Worm (Caenorhabditis elegans) whole organism, mixed stage, embryonic: ENCODE data around the gene C15C7.4.
A peak's percentile ranks its signal among the peaks of the same experiment; 100 is the strongest.

Source experiments
- M03D4.4 ChIP-seq: sonication (generic microtip); optimal IDR thresholded peaks from 2 replicates; lab custom pipeline; 2017; ENCODE audit warnings: mild to moderate bottlenecking, missing genetic modification characterization, missing compliant biosample characterization
- bed-3 ChIP-seq: fragments of 200-800 bp; sonication (Bioruptor generic); optimal IDR thresholded peaks from 3 replicates; lab custom pipeline; 2018; ENCODE audit warnings: mild to moderate bottlenecking, missing genetic modification characterization, moderate library complexity, missing compliant biosample characterization
- blmp-1 ChIP-seq: fragments of 150-350 bp; optimal IDR thresholded peaks from 2 replicates; lab custom pipeline; 2014; ENCODE audit warnings: missing biosample characterization, missing genetic modification characterization
- ceh-39 ChIP-seq: fragments of 150-350 bp; optimal IDR thresholded peaks from 2 replicates; lab custom pipeline; 2014; ENCODE audit warnings: missing biosample characterization, missing genetic modification characterization
- ceh-43 ChIP-seq: fragments of 200-800 bp; sonication (Bioruptor generic); optimal IDR thresholded peaks from 2 replicates; lab custom pipeline; 2018; ENCODE audit warnings: mild to moderate bottlenecking, missing genetic modification characterization, moderate library complexity, missing compliant biosample characterization
- ceh-83 ChIP-seq: fragments of 200-800 bp; sonication (Bioruptor generic); optimal IDR thresholded peaks from 2 replicates; lab custom pipeline; 2018; ENCODE audit warnings: mild to moderate bottlenecking, missing genetic modification characterization, missing compliant biosample characterization
- ces-1 ChIP-seq: fragments of 150-350 bp; optimal IDR thresholded peaks from 2 replicates; lab custom pipeline; 2014; ENCODE audit warnings: missing biosample characterization, missing genetic modification reagents, missing genetic modification characterization
- cnd-1 ChIP-seq: fragments of 200-800 bp; sonication (Bioruptor generic); optimal IDR thresholded peaks from 2 replicates; lab custom pipeline; 2018; ENCODE audit warnings: mild to moderate bottlenecking, missing genetic modification characterization, missing compliant biosample characterization
- drap-1 ChIP-seq: fragments of 200-800 bp; sonication (Bioruptor generic); optimal IDR thresholded peaks from 3 replicates; lab custom pipeline; 2018; ENCODE audit warnings: mild to moderate bottlenecking, missing genetic modification characterization, missing compliant biosample characterization
- elt-1 ChIP-seq: sonication (generic microtip); optimal IDR thresholded peaks from 2 replicates; lab custom pipeline; 2017; ENCODE audit warnings: missing genetic modification characterization, mild to moderate bottlenecking, missing compliant biosample characterization, antibody characterized with exemption, moderate library complexity, borderline replicate concordance; ENCODE audit not compliant: insufficient read depth
- flh-1 ChIP-seq: fragments of 200-800 bp; sonication (Bioruptor generic); optimal IDR thresholded peaks from 2 replicates; lab custom pipeline; 2018; ENCODE audit warnings: mild to moderate bottlenecking, missing genetic modification characterization, moderate library complexity, missing compliant biosample characterization
- ham-2 ChIP-seq: fragments of 200-800 bp; sonication (Bioruptor generic); optimal IDR thresholded peaks from 2 replicates; lab custom pipeline; 2018; ENCODE audit warnings: mild to moderate bottlenecking, missing genetic modification characterization, missing compliant biosample characterization
- hlh-1 ChIP-seq: fragments of 150-350 bp; optimal IDR thresholded peaks from 2 replicates; lab custom pipeline; 2014; ENCODE audit warnings: missing biosample characterization, missing genetic modification reagents, missing genetic modification characterization
- lin-13 ChIP-seq: fragments of 150-350 bp; optimal IDR thresholded peaks from 2 replicates; lab custom pipeline; 2014; ENCODE audit warnings: missing biosample characterization, missing genetic modification characterization
- lin-32 ChIP-seq: fragments of 200-800 bp; sonication (Bioruptor generic); optimal IDR thresholded peaks from 2 replicates; lab custom pipeline; 2018; ENCODE audit warnings: mild to moderate bottlenecking, missing genetic modification characterization, missing compliant biosample characterization
- mab-5 ChIP-seq: fragments of 150-350 bp; optimal IDR thresholded peaks from 2 replicates; lab custom pipeline; 2014; ENCODE audit warnings: missing biosample characterization, missing genetic modification characterization
- mep-1 ChIP-seq: fragments of 150-350 bp; optimal IDR thresholded peaks from 2 replicates; lab custom pipeline; 2017; ENCODE audit warnings: missing biosample characterization, missing genetic modification reagents, missing genetic modification characterization, inconsistent platforms
- mls-2 ChIP-seq: sonication (generic microtip); optimal IDR thresholded peaks from 2 replicates; lab custom pipeline; 2016; ENCODE audit warnings: mild to moderate bottlenecking, missing genetic modification characterization, moderate library complexity, missing compliant biosample characterization
- nhr-12 ChIP-seq: fragments of 150-350 bp; optimal IDR thresholded peaks from 2 replicates; lab custom pipeline; 2014; ENCODE audit warnings: missing biosample characterization, missing genetic modification characterization
- nhr-2 ChIP-seq: fragments of 150-350 bp; optimal IDR thresholded peaks from 2 replicates; lab custom pipeline; 2014; ENCODE audit warnings: missing biosample characterization, missing genetic modification characterization
- nhr-237 ChIP-seq: fragments of 150-350 bp; optimal IDR thresholded peaks from 2 replicates; lab custom pipeline; 2014; ENCODE audit warnings: missing biosample characterization, missing genetic modification characterization
- nhr-28 ChIP-seq: fragments of 150-350 bp; optimal IDR thresholded peaks from 2 replicates; lab custom pipeline; 2014; ENCODE audit warnings: missing biosample characterization, missing genetic modification characterization
- nhr-76 ChIP-seq: sonication (generic microtip); optimal IDR thresholded peaks from 2 replicates; lab custom pipeline; 2017; ENCODE audit warnings: missing biosample characterization, missing genetic modification characterization
- pha-4 ChIP-seq: fragments of 150-350 bp; optimal IDR thresholded peaks from 2 replicates; lab custom pipeline; 2018; ENCODE audit warnings: missing biosample characterization, missing genetic modification reagents, missing genetic modification characterization
- sem-2 ChIP-seq: fragments of 200-800 bp; sonication (Bioruptor generic); optimal IDR thresholded peaks from 2 replicates; lab custom pipeline; 2018; ENCODE audit warnings: mild to moderate bottlenecking, missing genetic modification characterization, missing compliant biosample characterization
- snpc-4 ChIP-seq: fragments of 150-350 bp; optimal IDR thresholded peaks from 2 replicates; lab custom pipeline; 2014; ENCODE audit warnings: missing biosample characterization, missing genetic modification characterization
- sptf-1 ChIP-seq: sonication (generic microtip); optimal IDR thresholded peaks from 2 replicates; lab custom pipeline; 2017; ENCODE audit warnings: mild to moderate bottlenecking, missing genetic modification characterization, moderate library complexity, missing compliant biosample characterization
- tbx-8 ChIP-seq: fragments of 200-800 bp; sonication (Bioruptor generic); optimal IDR thresholded peaks from 2 replicates; lab custom pipeline; 2018; ENCODE audit warnings: mild to moderate bottlenecking, missing genetic modification characterization, moderate library complexity, missing compliant biosample characterization
- unc-120 ChIP-seq: sonication (generic microtip); optimal IDR thresholded peaks from 2 replicates; lab custom pipeline; 2017; ENCODE audit warnings: missing genetic modification characterization, missing compliant biosample characterization; ENCODE audit not compliant: poor library complexity, severe bottlenecking
- unc-39 ChIP-seq: fragments of 150-350 bp; optimal IDR thresholded peaks from 2 replicates; lab custom pipeline; 2014; ENCODE audit warnings: missing biosample characterization, missing genetic modification characterization
- unc-62 ChIP-seq: fragments of 150-350 bp; optimal IDR thresholded peaks from 2 replicates; lab custom pipeline; 2014; ENCODE audit warnings: missing biosample characterization, missing genetic modification reagents, missing genetic modification characterization
- ztf-11 ChIP-seq: fragments of 150-350 bp; optimal IDR thresholded peaks from 2 replicates; lab custom pipeline; 2014; ENCODE audit warnings: missing biosample characterization, missing genetic modification characterization

The C15C7.4 gene

DNA sequence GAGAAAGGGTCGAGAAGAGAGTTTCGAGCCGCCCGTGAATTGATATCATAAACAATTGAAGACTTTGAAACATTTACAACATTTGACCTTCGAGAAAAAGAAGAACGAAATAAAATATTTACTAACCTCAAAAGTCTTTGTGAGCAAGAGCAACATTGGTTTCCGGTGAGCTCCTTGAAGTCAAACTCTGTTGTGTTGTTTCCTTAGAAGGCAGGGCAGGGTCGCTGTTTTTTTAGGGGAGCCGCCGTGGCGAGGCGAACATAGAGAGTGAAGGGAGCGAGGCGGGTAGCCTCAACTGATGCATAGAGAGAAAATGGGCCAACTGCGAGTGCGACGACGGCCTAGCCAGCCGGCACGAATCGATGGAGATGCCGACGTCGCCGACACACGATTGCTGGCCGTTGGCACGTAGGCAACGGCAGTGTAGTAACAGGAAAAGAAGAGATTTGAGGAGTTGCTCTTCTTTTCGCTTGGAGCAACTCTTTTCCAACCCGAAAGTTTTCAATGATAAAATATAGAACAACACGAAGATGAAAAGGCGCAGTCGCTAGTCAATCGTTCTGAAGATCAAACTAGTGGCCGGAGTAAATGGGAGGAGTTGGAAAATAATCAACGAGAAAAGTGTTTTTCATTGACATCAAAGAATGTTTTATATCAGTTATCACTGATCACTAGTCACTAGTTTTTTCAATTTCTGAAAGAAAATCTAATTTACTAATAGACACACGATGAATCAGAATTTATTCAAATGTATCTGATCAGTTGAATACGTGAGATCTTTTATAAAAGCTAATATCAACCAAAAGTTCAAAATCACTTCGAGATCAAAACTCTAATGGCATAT lies 29.1 kb upstream of the C15C7.4 start, which contains the start of gene mai-1:
TSS of gene mai-1 (minus strand) at position 557 of the 844 bp plus-strand sequence.
- TF ChIP-seq hlh-1 (peak; percentile 68), unc-62 (peak; percentile 17), unc-120 (tag; lab: Kevin White, UChicago) (peak; percentile 78), cnd-1 (tag; lab: Kevin White, UChicago) (no peak)

DNA sequence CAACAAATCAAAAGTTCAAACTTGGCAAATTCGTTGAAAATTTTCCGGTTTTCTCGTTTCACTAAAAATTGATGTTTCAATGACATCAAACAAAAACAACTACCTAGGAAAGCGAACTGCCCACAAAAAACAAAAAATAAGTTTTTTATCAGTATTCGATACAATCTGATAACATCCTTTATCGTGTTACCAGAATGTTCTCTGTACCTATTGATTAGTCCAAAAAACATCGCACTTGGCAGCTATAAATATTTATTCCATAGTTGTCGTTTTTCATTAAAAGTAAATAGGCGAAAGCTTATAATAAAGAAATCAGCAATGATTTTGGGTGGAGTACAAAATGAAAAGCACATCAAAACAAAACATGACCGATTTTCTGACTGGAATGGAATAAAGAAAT lies 28.2 kb upstream of the C15C7.4 start:
- TF ChIP-seq sem-2 (no peak), hlh-1 (no peak), mab-5 (no peak), snpc-4 (tag; lab: Kevin White, UChicago) (no peak), tbx-8 (GFP tag; lab: Kevin White, UChicago) (no peak)

DNA sequence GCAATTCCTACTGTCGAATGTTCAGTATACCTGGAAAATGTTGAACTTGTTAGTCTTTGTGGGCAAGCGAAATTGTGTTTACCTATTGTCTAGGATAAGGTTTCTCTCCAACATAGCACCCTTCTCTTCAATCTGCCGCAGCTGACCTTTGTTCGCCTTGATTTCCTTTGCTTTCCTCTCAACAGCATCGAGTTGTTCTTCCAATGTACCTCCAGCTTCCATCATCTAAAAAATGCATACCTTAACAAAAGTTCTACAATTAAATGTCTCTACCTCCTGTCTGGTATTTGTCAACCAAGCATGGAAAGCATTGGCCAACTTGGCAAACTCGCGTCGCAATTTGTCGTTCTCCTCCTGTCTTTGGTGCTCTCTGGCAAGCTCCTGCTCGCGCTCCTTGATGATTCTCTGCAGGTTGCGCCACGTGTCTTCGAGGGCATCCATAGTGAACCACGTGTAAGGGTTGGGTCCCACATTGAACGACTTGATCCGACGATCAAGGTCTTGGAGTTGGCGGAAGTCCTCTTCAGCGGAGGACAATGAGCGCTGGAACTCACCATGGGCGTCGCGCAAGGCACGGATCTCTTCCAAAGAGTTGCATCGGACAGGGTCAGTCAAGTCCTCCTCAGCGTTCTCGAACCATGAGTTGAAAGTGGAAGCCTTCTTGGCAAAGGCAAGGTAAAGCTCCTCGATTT lies 26.6 kb upstream of the C15C7.4 start:
- TF ChIP-seq ztf-11 (tag; lab: Kevin White, UChicago) (no peak), flh-1 (GFP tag; lab: Kevin White, UChicago) (no peak), nhr-237 (no peak), ces-1 (GFP tag; lab: Kevin White, UChicago) (no peak), elt-1 (tag; lab: Kevin White, UChicago) (no peak), M03D4.4 (no peak), mep-1 (tag; lab: Kevin White, UChicago) (no peak), lin-13 (tag; lab: Kevin White, UChicago) (no peak), tbx-8 (GFP tag; lab: Kevin White, UChicago) (no peak), ceh-43 (GFP tag; lab: Kevin White, UChicago) (no peak), unc-120 (tag; lab: Kevin White, UChicago) (no peak)

DNA sequence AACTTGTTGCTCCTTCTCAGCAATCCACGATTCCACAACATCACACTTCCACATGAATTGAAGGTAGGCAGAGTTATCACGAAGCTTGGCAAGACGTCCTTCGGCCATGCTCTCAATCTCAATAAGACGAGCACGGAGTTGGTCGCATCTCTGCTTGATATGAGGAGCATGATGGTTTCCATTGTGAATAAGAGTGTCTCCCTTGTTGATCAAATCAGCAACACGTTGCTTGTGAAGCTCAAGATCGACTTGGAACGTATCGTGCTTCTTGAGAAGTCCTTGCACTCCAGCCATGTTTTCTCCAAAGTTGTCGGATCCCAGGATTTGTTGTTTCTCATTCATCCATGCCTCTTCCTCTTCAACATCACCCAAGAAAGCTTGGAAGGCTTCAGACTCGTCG lies 25.8 kb upstream of the C15C7.4 start:
- TF ChIP-seq nhr-28 (tag; lab: Kevin White, UChicago) (no peak), unc-120 (tag; lab: Kevin White, UChicago) (no peak), cnd-1 (tag; lab: Kevin White, UChicago) (no peak), bed-3 (GFP tag; lab: Kevin White, UChicago) (no peak)
- TF ChIP-seq, all 35 proteins: peak for 0

DNA sequence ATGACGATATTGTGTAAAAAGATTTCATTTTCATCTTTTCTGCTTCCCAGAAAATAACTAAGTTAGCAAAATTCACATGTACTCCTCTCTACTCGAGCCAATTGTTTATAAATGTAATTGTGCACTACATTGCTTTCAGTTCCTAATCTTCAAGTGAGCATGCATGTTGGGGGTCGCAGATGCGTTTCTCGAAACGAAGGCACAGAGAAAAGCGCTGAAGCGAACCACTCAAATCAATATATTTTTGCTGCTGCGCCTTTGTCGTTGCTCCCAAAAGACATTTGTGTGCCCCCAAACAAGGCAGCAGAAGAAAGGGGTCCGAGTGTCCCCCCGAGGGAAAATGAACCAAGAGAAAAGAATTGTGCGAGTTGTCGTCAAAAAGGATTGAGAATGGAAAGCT lies 19.1 kb upstream of the C15C7.4 start:
- peak; percentile 94 for TF ChIP-seq ces-1 (GFP tag; lab: Kevin White, UChicago)
- TF ChIP-seq bed-3 (GFP tag; lab: Kevin White, UChicago) = no peak

DNA sequence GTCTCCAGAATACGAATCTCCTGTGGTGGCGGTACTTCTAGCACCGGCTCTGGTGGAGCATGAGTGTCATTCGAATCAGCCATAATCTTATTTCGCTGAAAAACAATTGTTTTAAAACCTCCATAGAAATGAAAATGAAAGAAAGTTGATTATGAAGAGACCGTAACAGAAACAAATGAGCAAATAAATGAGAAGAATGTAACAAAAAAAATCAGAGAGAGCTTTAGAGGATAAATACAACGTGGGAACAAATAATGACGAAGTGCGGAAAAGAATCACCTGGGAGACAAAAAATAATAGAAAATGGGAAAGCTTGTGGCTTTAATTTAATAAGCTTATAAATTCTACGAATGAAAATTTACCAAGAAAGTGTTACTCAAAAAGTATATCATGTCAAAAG lies 18.4 kb upstream of the C15C7.4 start, which contains the start of gene spc-1:
TSS of gene spc-1 (minus strand) at position 101 of the 400 bp plus-strand sequence.
- TF ChIP-seq pha-4 (tag; lab: Kevin White, UChicago) = no peak
- no peak for TF ChIP-seq nhr-12
- no peak for TF ChIP-seq nhr-2
- no peak for TF ChIP-seq nhr-237
- TF ChIP-seq ham-2 (GFP tag; lab: Kevin White, UChicago) = no peak
- no peak for TF ChIP-seq snpc-4 (tag; lab: Kevin White, UChicago)

DNA sequence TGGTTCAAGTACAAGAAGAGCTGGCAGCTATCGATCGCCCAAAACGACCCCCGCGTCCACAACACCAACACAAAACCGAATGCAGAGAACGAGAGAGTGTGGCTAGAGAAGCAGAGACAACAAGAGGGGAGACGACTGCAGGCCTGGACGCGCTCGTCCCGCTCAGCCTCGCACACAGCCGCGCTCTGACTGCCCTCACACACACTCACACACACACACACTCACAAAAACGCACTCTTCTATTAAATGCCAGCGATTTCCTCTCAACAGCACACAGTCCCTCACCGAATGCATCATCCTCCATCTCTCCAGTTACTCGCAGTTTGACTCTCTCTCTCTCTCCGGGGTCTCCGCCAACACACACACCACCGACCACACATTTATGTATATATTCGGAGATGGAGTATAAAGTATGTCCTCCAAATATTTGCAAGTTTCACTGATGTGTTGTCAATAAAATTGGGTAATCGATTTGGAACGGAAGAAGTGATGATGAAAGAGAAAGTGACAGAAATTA lies 17.7 kb upstream of the C15C7.4 start:
- TF ChIP-seq pha-4 (tag; lab: Kevin White, UChicago) (peak; percentile 94), ztf-11 (tag; lab: Kevin White, UChicago) (peak; percentile 75), lin-13 (tag; lab: Kevin White, UChicago) (peak; percentile 91), snpc-4 (tag; lab: Kevin White, UChicago) (no peak), sptf-1 (tag; lab: Kevin White, UChicago) (peak; percentile 88), bed-3 (GFP tag; lab: Kevin White, UChicago) (no peak), unc-62 (peak; percentile 91), lin-32 (GFP tag; lab: Kevin White, UChicago) (peak; percentile 48), ham-2 (GFP tag; lab: Kevin White, UChicago) (peak; percentile 74), ceh-43 (GFP tag; lab: Kevin White, UChicago) (no peak), mls-2 (peak; percentile 95), flh-1 (GFP tag; lab: Kevin White, UChicago) (no peak), drap-1 (peak; percentile 93), mep-1 (tag; lab: Kevin White, UChicago) (peak; percentile 96), ceh-83 (peak; percentile 44), nhr-76 (tag; lab: Kevin White, UChicago) (no peak), unc-120 (tag; lab: Kevin White, UChicago) (peak; percentile 55), unc-39 (tag; lab: Kevin White, UChicago) (peak; percentile 4), ceh-39 (tag; lab: Kevin White, UChicago) (peak; percentile 50), nhr-28 (tag; lab: Kevin White, UChicago) (no peak), ces-1 (GFP tag; lab: Kevin White, UChicago) (peak; percentile 93), blmp-1 (peak; percentile 86), tbx-8 (GFP tag; lab: Kevin White, UChicago) (peak; percentile 23), nhr-12 (no peak)
